Fruit fly (Drosophila melanogaster) whole organism, embryonic: ENCODE measurements around the gene Hr4.
A peak's percentile ranks its signal among the peaks of the same experiment; 100 is the strongest.

ENCODE experiments used
- Asciz ChIP-seq: fragments of 200-800 bp; sonication (Bioruptor generic); optimal IDR thresholded peaks from 2 replicates; lab custom pipeline; 2017; ENCODE audit warnings: missing biosample characterization, mild to moderate bottlenecking, missing genetic modification characterization, missing genetic modification reagents
- BEAF-32 ChIP-seq: fragments of 200-800 bp; sonication (Bioruptor generic); optimal IDR thresholded peaks from 3 replicates; lab custom pipeline; 2017; ENCODE audit warnings: missing biosample characterization, missing genetic modification characterization, mild to moderate bottlenecking, moderate library complexity, missing genetic modification reagents
- Blimp-1 ChIP-seq: fragments of 200-800 bp; sonication (Bioruptor generic); optimal IDR thresholded peaks from 3 replicates; lab custom pipeline; 2018; ENCODE audit warnings: missing biosample characterization, missing genetic modification characterization, mild to moderate bottlenecking, moderate library complexity, missing genetic modification reagents
- CG10431 ChIP-seq: fragments of 200-800 bp; sonication (Bioruptor generic); optimal IDR thresholded peaks from 3 replicates; lab custom pipeline; 2018; ENCODE audit warnings: missing biosample characterization, mild to moderate bottlenecking, missing genetic modification characterization
- CG10979 ChIP-seq: fragments of 200-800 bp; sonication (Bioruptor generic); optimal IDR thresholded peaks from 2 replicates; lab custom pipeline; 2018; ENCODE audit warnings: missing biosample characterization, mild to moderate bottlenecking, missing genetic modification characterization, moderate library complexity
- CG11723 ChIP-seq: fragments of 200-800 bp; sonication (Bioruptor generic); optimal IDR thresholded peaks from 2 replicates; lab custom pipeline; 2017; ENCODE audit warnings: missing biosample characterization, mild to moderate bottlenecking, missing genetic modification characterization
- CG12659 ChIP-seq: fragments of 200-800 bp; sonication (Bioruptor generic); optimal IDR thresholded peaks from 3 replicates; lab custom pipeline; 2017; ENCODE audit warnings: mild to moderate bottlenecking, missing biosample characterization, missing genetic modification reagents, missing genetic modification characterization
- CG12769 ChIP-seq: fragments of 200-800 bp; sonication (Bioruptor generic); optimal IDR thresholded peaks from 2 replicates; lab custom pipeline; 2019; ENCODE audit warnings: missing biosample characterization, mild to moderate bottlenecking, missing genetic modification characterization, moderate library complexity
- CG13894 ChIP-seq: fragments of 200-800 bp; sonication (Bioruptor generic); optimal IDR thresholded peaks from 3 replicates; lab custom pipeline; 2018; ENCODE audit warnings: missing biosample characterization, mild to moderate bottlenecking, missing genetic modification characterization, moderate library complexity
- CG14667 ChIP-seq: fragments of 200-800 bp; sonication (Bioruptor generic); IDR thresholded peaks from 2 replicates; pipeline ENCODE4 v1.3.6; 2022; ENCODE audit warnings: missing biosample characterization, missing genetic modification characterization
- CG1529 ChIP-seq: fragments of 200-800 bp; sonication (Bioruptor generic); optimal IDR thresholded peaks from 3 replicates; lab custom pipeline; 2018; ENCODE audit warnings: missing biosample characterization, missing genetic modification characterization
- CG1832 ChIP-seq: fragments of 200-800 bp; sonication (Bioruptor generic); optimal IDR thresholded peaks from 2 replicates; lab custom pipeline; 2017; ENCODE audit warnings: missing biosample characterization, mild to moderate bottlenecking, missing genetic modification characterization, inconsistent platforms
- CG30403 ChIP-seq: fragments of 200-800 bp; sonication (Bioruptor generic); optimal IDR thresholded peaks from 3 replicates; lab custom pipeline; 2016; ENCODE audit warnings: missing biosample characterization, missing genetic modification characterization
- CG32772 ChIP-seq: fragments of 200-800 bp; sonication (Bioruptor generic); IDR thresholded peaks from 2 replicates; pipeline ENCODE4 v1.3.6; 2022; ENCODE audit warnings: missing biosample characterization, missing genetic modification characterization
- CG33213 ChIP-seq: fragments of 200-800 bp; sonication (Bioruptor generic); optimal IDR thresholded peaks from 3 replicates; lab custom pipeline; 2016; ENCODE audit warnings: missing biosample characterization, missing genetic modification characterization
- CG4328 ChIP-seq: fragments of 200-800 bp; sonication (Bioruptor generic); optimal IDR thresholded peaks from 3 replicates; lab custom pipeline; 2017; ENCODE audit warnings: missing biosample characterization, missing genetic modification reagents, missing genetic modification characterization
- CG4617 ChIP-seq: fragments of 200-800 bp; sonication (Bioruptor generic); optimal IDR thresholded peaks from 3 replicates; lab custom pipeline; 2016; ENCODE audit warnings: missing biosample characterization, missing genetic modification characterization, borderline replicate concordance
- CG4707 ChIP-seq: fragments of 200-800 bp; sonication (Bioruptor generic); optimal IDR thresholded peaks from 2 replicates; lab custom pipeline; 2018; ENCODE audit warnings: missing biosample characterization, mild to moderate bottlenecking, missing genetic modification characterization, moderate library complexity
- CG5180 ChIP-seq: fragments of 200-800 bp; sonication (Bioruptor generic); optimal IDR thresholded peaks from 3 replicates; lab custom pipeline; 2017; ENCODE audit warnings: missing biosample characterization, missing genetic modification characterization, mild to moderate bottlenecking, moderate library complexity, missing genetic modification reagents
- CG6654 ChIP-seq: fragments of 200-800 bp; sonication (Bioruptor generic); optimal IDR thresholded peaks from 2 replicates; lab custom pipeline; 2017; ENCODE audit warnings: missing biosample characterization, mild to moderate bottlenecking, missing genetic modification characterization
- CG7372 ChIP-seq: fragments of 200-800 bp; sonication (Bioruptor generic); IDR thresholded peaks from 2 replicates; pipeline ENCODE4 v1.3.6; 2022; ENCODE audit warnings: missing biosample characterization, missing genetic modification characterization
- CG7556 ChIP-seq: fragments of 200-800 bp; sonication (Bioruptor generic); optimal IDR thresholded peaks from 2 replicates; lab custom pipeline; 2017; ENCODE audit warnings: missing biosample characterization, mild to moderate bottlenecking, missing genetic modification characterization
- CG7839 ChIP-seq: fragments of 200-800 bp; sonication (Bioruptor generic); optimal IDR thresholded peaks from 3 replicates; lab custom pipeline; 2018; ENCODE audit warnings: missing biosample characterization, mild to moderate bottlenecking, missing genetic modification characterization, moderate library complexity
- CG9437 ChIP-seq: fragments of 200-800 bp; sonication (Bioruptor generic); optimal IDR thresholded peaks from 2 replicates; lab custom pipeline; 2018; ENCODE audit warnings: missing biosample characterization, mild to moderate bottlenecking, missing genetic modification characterization
- CG9876 ChIP-seq: fragments of 200-800 bp; sonication (Bioruptor generic); optimal IDR thresholded peaks from 2 replicates; lab custom pipeline; 2016; ENCODE audit warnings: missing biosample characterization, missing genetic modification characterization
- D ChIP-seq, 2 experiments: fragments of 200-800 bp in 1 of 2; fragments of >200 bp in 1 of 2; sonication (Bioruptor generic) in 1 of 2; optimal IDR thresholded peaks; 2 replicates in 1 of 2; 3 replicates in 1 of 2; lab custom pipeline; 2017; ENCODE audit warnings: mild to moderate bottlenecking in 1 of 2, missing biosample characterization in 1 of 2, missing genetic modification characterization in 1 of 2, missing genetic modification reagents in 1 of 2
- Deaf1 ChIP-seq: fragments of 200-800 bp; optimal IDR thresholded peaks from 3 replicates; lab custom pipeline; 2019; ENCODE audit warnings: missing biosample characterization, mild to moderate bottlenecking, missing genetic modification characterization, moderate library complexity
- Drgx ChIP-seq: fragments of 200-800 bp; sonication (Bioruptor generic); IDR thresholded peaks from 2 replicates; pipeline ENCODE4 v1.3.6; 2022; ENCODE audit warnings: missing biosample characterization, missing genetic modification characterization
- H2.0 ChIP-seq: fragments of 200-800 bp; sonication (Bioruptor generic); IDR thresholded peaks from 2 replicates; pipeline ENCODE4 v1.3.6; 2022; ENCODE audit warnings: missing biosample characterization, missing genetic modification characterization
- HLHmδ ChIP-seq: fragments of 200-800 bp; sonication (Bioruptor generic); optimal IDR thresholded peaks from 2 replicates; lab custom pipeline; 2018; ENCODE audit warnings: missing biosample characterization, mild to moderate bottlenecking, missing genetic modification characterization, moderate library complexity
- Max ChIP-seq: fragments of 200-800 bp; sonication (Bioruptor generic); optimal IDR thresholded peaks from 2 replicates; lab custom pipeline; 2016; ENCODE audit warnings: missing biosample characterization, mild to moderate bottlenecking, missing genetic modification characterization
- Neu2 ChIP-seq: fragments of 200-800 bp; sonication (Bioruptor generic); optimal IDR thresholded peaks from 3 replicates; lab custom pipeline; 2016; ENCODE audit warnings: missing biosample characterization, missing genetic modification characterization, borderline replicate concordance
- PHDP ChIP-seq: fragments of 200-800 bp; sonication (Bioruptor generic); optimal IDR thresholded peaks from 3 replicates; lab custom pipeline; 2018; ENCODE audit warnings: missing biosample characterization, mild to moderate bottlenecking, missing genetic modification characterization, moderate library complexity
- Sox100B ChIP-seq: fragments of 200-800 bp; sonication (Bioruptor generic); optimal IDR thresholded peaks from 3 replicates; lab custom pipeline; 2018; ENCODE audit warnings: missing biosample characterization, mild to moderate bottlenecking, missing genetic modification characterization
- bowl ChIP-seq: fragments of 200-800 bp; sonication (Bioruptor generic); IDR thresholded peaks from 2 replicates; pipeline ENCODE4 v1.3.6; 2022; ENCODE audit warnings: missing biosample characterization, missing genetic modification characterization
- bsh ChIP-seq, 2 experiments: fragments of 200-800 bp; sonication (Bioruptor generic); optimal IDR thresholded peaks; 2 replicates each; lab custom pipeline; 2017 to 2018; ENCODE audit warnings: mild to moderate bottlenecking in 2 of 2, missing biosample characterization in 2 of 2, missing genetic modification characterization in 2 of 2, moderate library complexity in 1 of 2
- cg ChIP-seq: fragments of 200-800 bp; sonication (Bioruptor generic); optimal IDR thresholded peaks from 3 replicates; lab custom pipeline; 2019; ENCODE audit warnings: missing biosample characterization, mild to moderate bottlenecking, missing genetic modification characterization, moderate library complexity
- cwo ChIP-seq: fragments of 200-800 bp; sonication (Bioruptor generic); optimal IDR thresholded peaks from 3 replicates; lab custom pipeline; 2017; ENCODE audit warnings: missing biosample characterization, missing genetic modification characterization, mild to moderate bottlenecking, moderate library complexity, missing genetic modification reagents
- ems ChIP-seq: fragments of 200-800 bp; sonication (Bioruptor generic); optimal IDR thresholded peaks from 3 replicates; lab custom pipeline; 2016; ENCODE audit warnings: missing biosample characterization, missing genetic modification characterization
- fd96Cb ChIP-seq: fragments of 200-800 bp; sonication (Bioruptor generic); optimal IDR thresholded peaks from 2 replicates; lab custom pipeline; 2018; ENCODE audit warnings: missing biosample characterization, mild to moderate bottlenecking, missing genetic modification characterization, moderate library complexity
- gce ChIP-seq: fragments of 200-800 bp; sonication (Bioruptor generic); IDR thresholded peaks from 3 replicates; pipeline ENCODE4 v1.3.6; 2022; ENCODE audit warnings: missing biosample characterization, missing genetic modification characterization
- phol ChIP-seq: fragments of 200-800 bp; sonication (Bioruptor generic); optimal IDR thresholded peaks from 3 replicates; lab custom pipeline; 2018; ENCODE audit warnings: missing biosample characterization, mild to moderate bottlenecking, missing genetic modification characterization, moderate library complexity
- schlank ChIP-seq: fragments of 200-800 bp; sonication (Bioruptor generic); optimal IDR thresholded peaks from 2 replicates; lab custom pipeline; 2018; ENCODE audit warnings: missing biosample characterization, mild to moderate bottlenecking, missing genetic modification characterization
- sens ChIP-seq: fragments of 200-800 bp; sonication (Bioruptor generic); peaks from one replicate; lab custom pipeline; 2016; ENCODE audit warnings: missing biosample characterization, missing genetic modification characterization

Gene Hr4

DNA sequence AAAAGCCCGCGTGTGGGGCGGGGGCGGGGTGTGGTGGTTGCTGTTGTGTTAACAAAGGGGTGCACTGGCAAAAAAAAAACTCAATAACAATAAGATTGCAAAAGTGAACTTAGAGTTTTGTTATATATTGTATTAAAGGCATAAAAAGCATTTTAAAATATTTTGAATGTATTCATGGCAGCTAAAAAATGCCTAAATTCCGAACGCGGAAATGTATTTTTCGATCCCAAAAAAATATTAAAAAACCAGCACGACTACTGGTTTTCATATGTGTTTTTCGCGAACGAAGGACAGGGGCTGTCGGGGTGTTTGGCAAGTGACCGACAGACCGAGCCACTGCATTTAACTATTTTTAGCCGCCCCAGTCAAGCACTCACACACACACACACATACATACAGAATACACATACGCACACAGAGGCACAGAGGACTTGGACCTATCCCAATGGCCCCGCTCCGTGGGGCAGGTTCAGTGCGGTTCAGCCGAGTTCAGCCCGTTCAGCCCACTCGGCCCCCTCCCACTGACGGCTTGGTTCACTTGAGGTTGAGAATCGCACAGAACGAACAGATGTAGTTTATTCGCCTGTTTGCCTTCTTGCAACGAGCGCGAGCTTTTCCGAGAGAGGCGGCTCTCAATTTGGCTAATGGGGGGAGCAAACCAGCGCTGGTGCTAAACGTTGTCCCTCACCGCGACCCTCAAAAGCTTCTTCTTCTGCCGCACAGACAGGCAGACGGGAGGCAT lies 25.2 kb downstream of the Hr4 start (continued):
- TF ChIP-seq Sox100B (GFP tag; lab: Kevin White, UChicago) (peak; percentile 3), sens (GFP tag; lab: Kevin White, UChicago) (peak; percentile 37), CG5180 (no peak), CG30403 (GFP tag; lab: Kevin White, UChicago) (peak; percentile 0), CG12769 (tag; lab: Kevin White, UChicago) (peak; percentile 41), PHDP (tag; lab: Kevin White, UChicago) (peak; percentile 1), fd96Cb (tag; lab: Kevin White, UChicago) (peak; percentile 8), bsh (GFP tag; optimal IDR thresholded peaks at IDR 0.05; lab: Kevin White, UChicago) (peak in 1 of 2 experiments; percentile 1), HLHmδ (GFP tag; lab: Kevin White, UChicago) (no peak), D (optimal IDR thresholded peaks at IDR 0.05; lab: Kevin White, UChicago) (no peak), D (GFP tag; optimal IDR thresholded peaks at IDR 0.05; lab: Kevin White, UChicago) (peak; percentile 5), Deaf1 (tag; lab: Kevin White, UChicago) (peak; percentile 53), H2.0 (GFP tag; lab: Robert Waterston, UW) (no peak), CG7556 (GFP tag; lab: Kevin White, UChicago) (peak; percentile 5), Blimp-1 (GFP tag; lab: Kevin White, UChicago) (peak; percentile 21), phol (tag; lab: Kevin White, UChicago) (peak; percentile 23), CG1529 (GFP tag; lab: Kevin White, UChicago) (no peak), CG14667 (GFP tag; lab: Robert Waterston, UW) (no peak), Drgx (GFP tag; lab: Robert Waterston, UW) (peak; percentile 36; the same call in 1 of the 2 replicates), CG12659 (GFP tag; lab: Kevin White, UChicago) (peak; percentile 11), CG6654 (GFP tag; lab: Kevin White, UChicago) (peak; percentile 6), CG4617 (GFP tag; lab: Kevin White, UChicago) (no peak), cg (GFP tag; lab: Kevin White, UChicago) (peak; percentile 21)

- peak; percentile 77 for TF ChIP-seq CG10979 (tag; lab: Kevin White, UChicago)
- TF ChIP-seq CG9876 (GFP tag; lab: Kevin White, UChicago) = no peak
- TF ChIP-seq CG13894 = no peak
- TF ChIP-seq CG9437 (GFP tag; lab: Kevin White, UChicago) = peak; percentile 77
- TF ChIP-seq CG33213 = no peak
- peak; percentile 85 for TF ChIP-seq CG7372
- no peak for TF ChIP-seq ems (GFP tag; lab: Kevin White, UChicago)
- no peak for TF ChIP-seq CG32772
Observed at dm6 chrX:1968152-1968551, 26.4 kb downstream of the Hr4 start.

DNA sequence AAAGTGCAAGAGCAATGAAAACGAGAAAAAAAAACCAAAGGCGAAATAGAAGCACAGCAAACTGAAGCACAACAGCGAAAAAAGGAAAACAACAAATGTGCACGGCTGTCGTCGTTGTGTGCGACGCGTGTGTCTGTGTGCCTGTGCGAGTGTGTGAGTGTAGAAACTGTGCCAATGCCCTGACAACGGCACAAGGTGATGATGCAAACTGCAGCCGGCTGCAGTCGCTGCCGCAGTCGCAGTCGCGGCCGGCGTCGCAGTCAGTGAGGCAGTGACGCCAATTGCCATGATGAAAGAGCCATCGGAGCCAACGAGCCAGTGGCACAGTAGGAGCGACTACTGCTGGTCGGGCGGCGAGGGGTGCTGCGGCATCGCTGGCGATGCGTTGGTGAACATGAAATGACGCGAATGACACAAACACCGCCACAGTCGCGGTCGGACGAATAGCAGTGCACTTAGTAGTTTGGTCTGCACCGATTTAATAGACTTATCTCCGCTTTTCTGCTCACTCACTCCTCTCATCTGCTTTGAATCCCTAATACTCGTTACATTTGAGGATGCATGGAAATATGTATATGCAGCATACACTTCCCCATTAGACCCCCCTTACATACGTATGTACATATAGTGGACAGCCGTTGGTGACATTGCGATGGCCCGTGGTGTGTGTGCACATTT lies 27.0 kb downstream of the Hr4 start:
- TF ChIP-seq bowl (GFP tag; lab: Robert Waterston, UW) (no peak), Max (GFP tag; lab: Kevin White, UChicago) (no peak), Asciz (peak; percentile 72), CG10431 (GFP tag; lab: Kevin White, UChicago) (peak; percentile 25), CG4707 (GFP tag; lab: Kevin White, UChicago) (peak; percentile 64), CG1832 (GFP tag; lab: Kevin White, UChicago) (no peak), cwo (peak; percentile 38), CG7839 (tag; lab: Kevin White, UChicago) (peak; percentile 72), gce (GFP tag; lab: Robert Waterston, UW) (0 out of 3 replicates have a peak, but pooled peaks have one; percentile 56), schlank (tag; lab: Kevin White, UChicago) (no peak), BEAF-32 (GFP tag; lab: Kevin White, UChicago) (no peak), CG4328 (GFP tag; lab: Kevin White, UChicago) (peak; percentile 52), Neu2 (GFP tag; lab: Kevin White, UChicago) (no peak), CG11723 (GFP tag; lab: Kevin White, UChicago) (peak; percentile 59)
